In genomic region chr2L:8211070-8211469, dm6 we compare ENCODE assay signal across 1 fruit fly cellular context.
TF ChIP-seq lines count a peak whose summit lies in the region.

Gene Ssb-c31a (plus strand): TSS chr2L:8211347.

TF ChIP-seq in whole organism, embryonic, 481 proteins besides CTCF, POLR2A, EP300 and RAD21 (continued from another document):
- TF ChIP-seq gem (tag; optimal IDR thresholded peaks at IDR 0.05; lab: Kevin White, UChicago), result peak; percentile 57
- TF ChIP-seq ab (GFP tag; optimal IDR thresholded peaks at IDR 0.05; lab: Kevin White, UChicago), result no peak
- no peak for TF ChIP-seq prd (optimal IDR thresholded peaks at IDR 0.05; lab: Kevin White, UChicago)
- peak; percentile 31; the same call in 1 of the 3 replicates for TF ChIP-seq prd (GFP tag; IDR thresholded peaks at IDR 0.05; lab: Robert Waterston, UW)
- no peak for TF ChIP-seq pfk (GFP tag; optimal IDR thresholded peaks at IDR 0.05; lab: Kevin White, UChicago)
- no peak for TF ChIP-seq ase (GFP tag; IDR thresholded peaks at IDR 0.05; lab: Robert Waterston, UW)
- TF ChIP-seq CG10366 (GFP tag; IDR thresholded peaks at IDR 0.05; lab: Robert Waterston, UW), result peak; percentile 30; the same call in 1 of the 2 replicates
- peak; percentile 40 for TF ChIP-seq CG10209 (GFP tag; optimal IDR thresholded peaks at IDR 0.05; lab: Kevin White, UChicago)
- peak; percentile 44 for TF ChIP-seq CG1647 (GFP tag; optimal IDR thresholded peaks at IDR 0.05; lab: Kevin White, UChicago)
- no peak for TF ChIP-seq abd-A (tag; optimal IDR thresholded peaks at IDR 0.05; lab: Kevin White, UChicago)
- peak; percentile 33; the same call in 1 of the 3 replicates for TF ChIP-seq croc (GFP tag; conservative IDR thresholded peaks at IDR 0.05; lab: Robert Waterston, UW)
- TF ChIP-seq CG6254 (GFP tag; optimal IDR thresholded peaks at IDR 0.05; lab: Kevin White, UChicago), result no peak
- TF ChIP-seq h (optimal IDR thresholded peaks at IDR 0.05; lab: Kevin White, UChicago), result no peak
- TF ChIP-seq CG12219 (GFP tag; optimal IDR thresholded peaks at IDR 0.05; lab: Kevin White, UChicago), result no peak
- no peak for TF ChIP-seq Dfd (GFP tag; optimal IDR thresholded peaks at IDR 0.05; lab: Kevin White, UChicago)
- TF ChIP-seq phol (tag; optimal IDR thresholded peaks at IDR 0.05; lab: Kevin White, UChicago), result peak; percentile 73
- no peak for TF ChIP-seq wdn (GFP tag; IDR thresholded peaks at IDR 0.05; lab: Robert Waterston, UW)
- TF ChIP-seq CG9215 (GFP tag; IDR thresholded peaks at IDR 0.05; lab: Robert Waterston, UW), result peak; percentile 57
- no peak for TF ChIP-seq tap (tag; optimal IDR thresholded peaks at IDR 0.05; lab: Kevin White, UChicago)
- no peak for TF ChIP-seq da (GFP tag; optimal IDR thresholded peaks at IDR 0.05; lab: Kevin White, UChicago)
- TF ChIP-seq fd64A (GFP tag; optimal IDR thresholded peaks at IDR 0.05; lab: Kevin White, UChicago), result no peak
- TF ChIP-seq CG8765 (GFP tag; IDR thresholded peaks at IDR 0.05; lab: Robert Waterston, UW), result no peak
- TF ChIP-seq CG17829 (tag; optimal IDR thresholded peaks at IDR 0.05; lab: Kevin White, UChicago), result peak; percentile 56
- peak; percentile 82 for TF ChIP-seq E2f2 (GFP tag; IDR thresholded peaks at IDR 0.05; lab: Robert Waterston, UW)
- peak; percentile 80 for TF ChIP-seq CG2120 (GFP tag; optimal IDR thresholded peaks at IDR 0.05; lab: Kevin White, UChicago)
- peak; percentile 57 for TF ChIP-seq Xrp1 (GFP tag; IDR thresholded peaks at IDR 0.05; lab: Robert Waterston, UW)
- TF ChIP-seq Pdp1 (GFP tag; optimal IDR thresholded peaks at IDR 0.05; lab: Kevin White, UChicago), result peak; percentile 56 to 61
